Worm (Caenorhabditis elegans) whole organism, midembryonic: ENCODE results near the gene ZK1248.19.

Source experiments
- T22C8.4 ChIP-seq: fragments of 200-800 bp; sonication (Bioruptor generic); IDR thresholded peaks from 2 replicates; pipeline ENCODE4 v1.3.6; 2022; ENCODE audit warnings: missing genetic modification characterization, missing compliant biosample characterization
- cog-1 ChIP-seq: sonication (generic microtip); optimal IDR thresholded peaks from 2 replicates; lab custom pipeline; 2016; ENCODE audit warnings: missing genetic modification characterization, missing compliant biosample characterization
- flt-1 ChIP-seq: fragments of 200-800 bp; sonication (Bioruptor generic); IDR thresholded peaks from 2 replicates; pipeline ENCODE4 v1.3.6; 2022; ENCODE audit warnings: missing genetic modification characterization, missing compliant biosample characterization
- klf-2 ChIP-seq: fragments of 200-800 bp; sonication (Bioruptor generic); conservative IDR thresholded peaks from 2 replicates; pipeline ENCODE4 v1.3.6; 2022; ENCODE audit warnings: missing genetic modification reagents, missing genetic modification characterization, missing compliant biosample characterization
- med-1 ChIP-seq: sonication (generic microtip); optimal IDR thresholded peaks from 2 replicates; lab custom pipeline; 2017; ENCODE audit warnings: missing genetic modification characterization, mild to moderate bottlenecking, missing compliant biosample characterization, antibody characterized with exemption, missing genetic modification reagents; ENCODE audit not compliant: insufficient read depth
- ref-1 ChIP-seq: fragments of 200-800 bp; sonication (Bioruptor generic); conservative IDR thresholded peaks from 2 replicates; pipeline ENCODE4 v1.3.6; 2022; ENCODE audit warnings: missing genetic modification reagents, missing genetic modification characterization, missing compliant biosample characterization
- tab-1 ChIP-seq: fragments of 200-800 bp; sonication (Bioruptor generic); IDR thresholded peaks from 2 replicates; pipeline ENCODE4 v1.3.6; 2022; ENCODE audit warnings: missing genetic modification characterization, missing compliant biosample characterization
- ztf-23 ChIP-seq: fragments of 200-800 bp; sonication (Bioruptor generic); IDR thresholded peaks from 2 replicates; pipeline ENCODE4 v1.3.6; 2022; ENCODE audit warnings: missing genetic modification reagents, missing genetic modification characterization, missing compliant biosample characterization
- ztf-29 ChIP-seq: fragments of 200-800 bp; sonication (Bioruptor generic); IDR thresholded peaks from 2 replicates; pipeline ENCODE4 v1.3.6; 2022; ENCODE audit warnings: missing genetic modification reagents, missing genetic modification characterization, missing compliant biosample characterization

DNA sequence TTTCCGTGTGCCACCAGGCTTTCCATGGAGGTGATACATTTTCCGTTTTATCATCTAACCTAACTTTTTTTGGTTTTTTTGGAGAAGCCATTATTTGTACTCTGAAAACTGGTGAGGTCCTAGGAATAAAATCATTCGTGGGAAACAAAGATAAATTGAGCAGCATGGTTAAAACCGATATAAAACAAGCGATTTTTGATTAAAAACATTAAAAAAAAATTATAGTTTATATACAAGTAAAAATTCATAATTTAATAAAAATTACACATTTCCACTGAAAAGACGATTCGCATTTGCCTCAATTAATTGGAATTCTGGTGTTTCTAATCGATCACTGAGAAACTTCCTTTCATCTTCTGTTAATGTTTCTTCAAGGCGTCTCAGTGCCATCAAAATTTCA lies 761 bp downstream of the ZK1248.19 start, which contains the start of gene ZK1248.15:
- TF ChIP-seq ref-1 (no peak), flt-1 (no peak), tab-1 (no peak), med-1 (no peak), klf-2 (GFP tag; lab: Robert Waterston, UW) (no peak), ztf-23 (GFP tag; lab: Robert Waterston, UW) (no peak), T22C8.4 (GFP tag; lab: Robert Waterston, UW) (no peak), ztf-29 (no peak), cog-1 (tag; lab: Kevin White, UChicago) (no peak)
